Worm (Caenorhabditis elegans): ENCODE measurements around the gene cfap-36.

ce11 chrV:123915-124314 is 48.1 kb downstream of the cfap-36 start:
- TF ChIP-seq lag-1 (GFP tag; IDR thresholded peaks at IDR 0.05) (no peak), pha-4 (tag; optimal IDR thresholded peaks at IDR 0.05) (no peak), Y67H2A.10 (GFP tag; conservative IDR thresholded peaks at IDR 0.05) (no peak), nfya-1 (tag; optimal IDR thresholded peaks at IDR 0.05; ENCODE audit: borderline replicate concordance, insufficient read depth) (no peak), F55B11.4 (tag; optimal IDR thresholded peaks at IDR 0.05; ENCODE audit: borderline replicate concordance, insufficient read depth) (no peak), snpc-4 (GFP tag; optimal IDR thresholded peaks at IDR 0.05) (no peak), snpc-4 (tag; optimal IDR thresholded peaks at IDR 0.05) (no peak), fkh-3 (tag; optimal IDR thresholded peaks at IDR 0.05) (no peak), ceh-79 (tag; optimal IDR thresholded peaks at IDR 0.05) (no peak), ets-4 (GFP tag; optimal IDR thresholded peaks at IDR 0.05) (no peak), zim-3 (tag; optimal IDR thresholded peaks at IDR 0.05) (no peak), lin-35 (GFP tag; optimal IDR thresholded peaks at IDR 0.05) (no peak)
